Worm (Caenorhabditis elegans) whole organism, early embryonic: Measurements from ENCODE around the gene C27D8.4.

Experiments
- F13C5.2 ChIP-seq: sonication (generic microtip); optimal IDR thresholded peaks from 2 replicates; lab custom pipeline; 2017; ENCODE audit warnings: mild to moderate bottlenecking, missing genetic modification characterization, inconsistent platforms, missing compliant biosample characterization
- aly-1 ChIP-seq: sonication (generic microtip); optimal IDR thresholded peaks from 2 replicates; lab custom pipeline; 2016; ENCODE audit warnings: missing genetic modification characterization, missing compliant biosample characterization
- ama-1 ChIP-seq: fragments of 150-350 bp; optimal IDR thresholded peaks from 2 replicates; lab custom pipeline; 2014
- flt-1 ChIP-seq: fragments of 200-800 bp; sonication (Bioruptor generic); IDR thresholded peaks from 2 replicates; pipeline ENCODE4 v1.3.6; 2022; ENCODE audit warnings: missing genetic modification characterization, missing compliant biosample characterization
- hnd-1 ChIP-seq: sonication (generic microtip); optimal IDR thresholded peaks from 2 replicates; lab custom pipeline; 2016; ENCODE audit warnings: missing genetic modification characterization, missing compliant biosample characterization
- tbx-37 ChIP-seq: fragments of 200-800 bp; sonication (Bioruptor generic); conservative IDR thresholded peaks from 2 replicates; pipeline ENCODE4 v1.3.6; 2022; ENCODE audit warnings: missing genetic modification reagents, missing genetic modification characterization, missing compliant biosample characterization

- no peak for TF ChIP-seq ama-1 (lab: Kevin White, UChicago)
- TF ChIP-seq F13C5.2 (tag; lab: Kevin White, UChicago): no peak
- no peak for TF ChIP-seq tbx-37 (GFP tag; lab: Robert Waterston, UW)
- TF ChIP-seq aly-1 (tag; lab: Kevin White, UChicago): no peak
- no peak for TF ChIP-seq flt-1 (GFP tag; lab: Robert Waterston, UW)
- TF ChIP-seq hnd-1 (tag; lab: Kevin White, UChicago): no peak
Observed at ce11 chrIV:12743680-12744079, 39.8 kb downstream of the C27D8.4 start.
